Fruit fly (Drosophila melanogaster): Measurements from ENCODE around the gene CG4511.

The CG4511 gene

DNA sequence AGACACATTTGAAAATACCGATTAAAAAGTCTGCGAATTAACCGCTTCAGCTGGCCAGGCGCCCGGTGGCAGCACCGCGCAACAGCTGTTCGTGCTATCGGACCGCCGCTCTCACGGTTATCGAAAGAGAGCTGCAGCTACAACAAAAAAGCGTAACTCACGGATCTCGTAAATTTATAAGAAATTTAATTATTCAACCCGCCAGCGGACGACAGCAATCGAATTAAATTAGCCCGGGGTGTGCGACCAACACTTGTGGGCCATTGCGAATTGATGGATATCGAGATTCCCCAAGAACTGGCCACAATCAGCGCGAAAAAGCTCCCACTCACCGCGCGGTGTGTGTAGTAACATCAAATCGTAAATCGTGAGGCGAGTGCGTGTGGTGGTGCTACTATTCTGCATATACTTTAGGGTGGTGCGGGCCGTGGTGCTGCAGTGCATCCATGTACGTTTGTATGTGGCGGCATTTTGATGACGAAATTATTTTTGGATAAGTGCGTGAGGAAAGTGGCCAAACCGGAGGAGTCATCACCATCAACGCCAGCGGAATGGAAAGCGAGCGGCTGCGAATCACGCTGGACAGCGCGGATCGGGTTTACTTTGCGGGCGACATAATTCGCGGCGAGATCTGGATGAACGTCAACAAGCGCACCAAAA lies 31.3 kb downstream of the CG4511 start, which contains the start of gene Leash (continued):
- TF ChIP-seq chinmo (GFP tag; IDR thresholded peaks at IDR 0.05; ENCODE audit: partially characterized antibody) (peak; percentile 69; the same call in 2 of the 4 replicates), org-1 (GFP tag; optimal IDR thresholded peaks at IDR 0.05) (no peak), Fer1 (GFP tag; optimal IDR thresholded peaks at IDR 0.05) (peak; percentile 10), CG14441 (GFP tag; IDR thresholded peaks at IDR 0.05) (0 out of 2 replicates have a peak, but pooled peaks have one; percentile 16), CG34422 (GFP tag; IDR thresholded peaks at IDR 0.05) (peak; percentile 59; the same call in 1 of the 3 replicates), dimm (GFP tag; IDR thresholded peaks at IDR 0.05) (no peak), fd3F (GFP tag; optimal IDR thresholded peaks at IDR 0.05) (no peak), B-H1 (GFP tag; IDR thresholded peaks at IDR 0.05) (no peak), sug (tag; optimal IDR thresholded peaks at IDR 0.05) (no peak), PHDP (tag; optimal IDR thresholded peaks at IDR 0.05) (no peak), knrl (GFP tag; IDR thresholded peaks at IDR 0.05; ENCODE audit: partially characterized antibody) (peak; percentile 26; the same call in 1 of the 3 replicates), Bgb (GFP tag; IDR thresholded peaks at IDR 0.05; ENCODE audit: partially characterized antibody) (peak; percentile 30; the same call in 1 of the 2 replicates), CTCF (GFP tag; optimal IDR thresholded peaks at IDR 0.05) (peak; percentile 9), hbn (GFP tag; IDR thresholded peaks at IDR 0.05; ENCODE audit: partially characterized antibody) (peak; percentile 60; the same call in 1 of the 2 replicates), CG12299 (tag; optimal IDR thresholded peaks at IDR 0.05) (no peak), E2f2 (GFP tag; IDR thresholded peaks at IDR 0.05) (peak; percentile 81), CG9797 (GFP tag; optimal IDR thresholded peaks at IDR 0.05) (peak; percentile 38), CG3163 (GFP tag; optimal IDR thresholded peaks at IDR 0.05) (peak; percentile 57), Dll (GFP tag; IDR thresholded peaks at IDR 0.05; ENCODE audit: partially characterized antibody) (peak; percentile 68; the same call in 3 of the 4 replicates), CG6175 (GFP tag; IDR thresholded peaks at IDR 0.05) (0 out of 3 replicates have a peak, but pooled peaks have one; percentile 41), Dek (tag; optimal IDR thresholded peaks at IDR 0.05) (no peak), Sry-δ (GFP tag; optimal IDR thresholded peaks at IDR 0.05) (peak; percentile 16), E2f1 (GFP tag; IDR thresholded peaks at IDR 0.05) (no peak), cg (GFP tag; optimal IDR thresholded peaks at IDR 0.05) (peak; percentile 23), CG10979 (tag; optimal IDR thresholded peaks at IDR 0.05) (no peak), gce (GFP tag; IDR thresholded peaks at IDR 0.05) (no peak), corto (GFP tag; optimal IDR thresholded peaks at IDR 0.05) (no peak), exex (tag; optimal IDR thresholded peaks at IDR 0.05) (no peak), Dp (GFP tag; optimal IDR thresholded peaks at IDR 0.05) (peak; percentile 73), CG34224 (GFP tag; IDR thresholded peaks at IDR 0.05; ENCODE audit: partially characterized antibody) (peak; percentile 62; the same call in 1 of the 3 replicates), CG4424 (GFP tag; optimal IDR thresholded peaks at IDR 0.05) (no peak), Optix (GFP tag; IDR thresholded peaks at IDR 0.05) (0 out of 3 replicates have a peak, but pooled peaks have one; percentile 7), Aef1 (GFP tag; IDR thresholded peaks at IDR 0.05) (peak; percentile 27; the same call in 1 of the 3 replicates), aop (GFP tag; IDR thresholded peaks at IDR 0.05) (no peak), ranshi (GFP tag; IDR thresholded peaks at IDR 0.05) (no peak), CG13287 (GFP tag; IDR thresholded peaks at IDR 0.05; ENCODE audit: partially characterized antibody) (peak; percentile 56), zen2 (GFP tag; IDR thresholded peaks at IDR 0.05; ENCODE audit: partially characterized antibody) (no peak; the same call in 2 of the 3 replicates), CG11247 (GFP tag; IDR thresholded peaks at IDR 0.05) (no peak), ato (GFP tag; IDR thresholded peaks at IDR 0.05; ENCODE audit: partially characterized antibody) (peak; percentile 31; the same call in 1 of the 2 replicates), CG10654 (GFP tag; optimal IDR thresholded peaks at IDR 0.05) (no peak), unpg (GFP tag; optimal IDR thresholded peaks at IDR 0.05) (no peak), CG17568 (GFP tag; optimal IDR thresholded peaks at IDR 0.05) (no peak), sqz (GFP tag; optimal IDR thresholded peaks at IDR 0.05) (no peak), CG16863 (GFP tag; optimal IDR thresholded peaks at IDR 0.05) (no peak), CG2199 (GFP tag; IDR thresholded peaks at IDR 0.05) (0 out of 3 replicates have a peak, but pooled peaks have one; percentile 16), Sox100B (GFP tag; optimal IDR thresholded peaks at IDR 0.05) (no peak), row (GFP tag; IDR thresholded peaks at IDR 0.05) (peak; percentile 10; the same call in 1 of the 3 replicates), CG11456 (GFP tag; IDR thresholded peaks at IDR 0.05) (no peak), Hey (tag; optimal IDR thresholded peaks at IDR 0.05) (no peak)

Data from whole organism, embryonic.